Worm (Caenorhabditis elegans) whole organism, L4/young adult: ENCODE data around the gene nhr-202.

Experiments used
- W03F9.2 ChIP-seq: fragments of 150-350 bp; optimal IDR thresholded peaks from 2 replicates; lab custom pipeline; 2014; ENCODE audit warnings: missing biosample characterization, missing genetic modification characterization
- dao-5 ChIP-seq: sonication (generic microtip); optimal IDR thresholded peaks from 2 replicates; lab custom pipeline; 2016; ENCODE audit warnings: missing genotype, missing genetic modification characterization, moderate library complexity, missing compliant biosample characterization
- him-1 ChIP-seq: sonication (generic microtip); optimal IDR thresholded peaks from 2 replicates; lab custom pipeline; 2016; ENCODE audit warnings: missing genotype, missing genetic modification reagents, missing genetic modification characterization, missing compliant biosample characterization

nhr-202 gene

ce11 chrV:462263-462662 is at the start of gene nhr-202:
Gene nhr-202 (plus strand): TSS chrV:462588.
- TF ChIP-seq W03F9.2 (tag; lab: Kevin White, UChicago) = no peak
- no peak for TF ChIP-seq him-1 (tag; lab: Kevin White, UChicago)
- TF ChIP-seq dao-5 (tag; lab: Kevin White, UChicago) = no peak

DNA sequence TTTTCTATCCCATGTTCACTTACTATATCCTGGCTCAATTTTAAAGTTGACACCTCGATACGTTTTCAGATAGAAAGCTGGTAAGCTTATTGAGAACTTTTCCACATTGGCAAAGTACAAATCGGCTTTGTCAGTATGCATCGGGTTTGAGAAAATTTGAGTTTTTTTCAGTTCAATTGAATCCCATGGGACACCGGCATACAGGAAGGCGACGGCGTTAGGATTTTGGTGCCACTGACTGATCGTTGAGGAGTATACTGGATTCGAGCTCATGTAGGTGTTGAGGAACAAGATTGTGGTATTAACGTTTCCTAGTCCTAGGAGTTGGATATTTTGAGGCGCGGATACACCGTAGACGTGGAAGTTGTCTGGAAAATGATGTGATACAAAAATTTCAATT is 49.6 kb upstream of the nhr-202 start:
- TF ChIP-seq him-1 (tag; lab: Kevin White, UChicago) (no peak), W03F9.2 (tag; lab: Kevin White, UChicago) (no peak)

DNA sequence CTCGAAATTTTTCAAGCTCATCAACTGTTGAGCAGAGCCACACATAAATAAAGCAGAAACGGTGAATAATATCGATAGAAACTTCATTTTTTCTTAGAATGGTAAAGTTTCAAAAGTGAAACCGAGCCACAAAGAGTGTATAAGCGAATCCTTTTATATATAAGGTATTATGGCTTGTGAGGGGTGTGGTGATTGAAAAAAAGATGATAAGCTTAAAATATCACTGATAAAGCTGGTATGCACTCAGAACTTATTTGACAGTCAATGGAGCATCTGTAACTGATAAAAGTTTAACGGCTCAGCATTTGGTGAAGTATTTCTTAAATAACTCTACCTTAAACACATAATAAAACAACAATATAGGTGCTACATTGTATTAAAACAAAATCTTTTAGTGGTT is 47.8 kb upstream of the nhr-202 start, which contains the start of gene dod-19:
TSS of gene dod-19 (minus strand) at position 130 of the 400 bp plus-strand sequence.
- TF ChIP-seq W03F9.2 (tag; lab: Kevin White, UChicago) (no peak), him-1 (tag; lab: Kevin White, UChicago) (no peak), dao-5 (tag; lab: Kevin White, UChicago) (no peak)

- TF ChIP-seq dao-5 (tag; lab: Kevin White, UChicago) (no peak), him-1 (tag; lab: Kevin White, UChicago) (no peak), W03F9.2 (tag; lab: Kevin White, UChicago) (no peak)
Measured at ce11 chrV:415072-415471, 47.3 kb upstream of the nhr-202 start.

DNA sequence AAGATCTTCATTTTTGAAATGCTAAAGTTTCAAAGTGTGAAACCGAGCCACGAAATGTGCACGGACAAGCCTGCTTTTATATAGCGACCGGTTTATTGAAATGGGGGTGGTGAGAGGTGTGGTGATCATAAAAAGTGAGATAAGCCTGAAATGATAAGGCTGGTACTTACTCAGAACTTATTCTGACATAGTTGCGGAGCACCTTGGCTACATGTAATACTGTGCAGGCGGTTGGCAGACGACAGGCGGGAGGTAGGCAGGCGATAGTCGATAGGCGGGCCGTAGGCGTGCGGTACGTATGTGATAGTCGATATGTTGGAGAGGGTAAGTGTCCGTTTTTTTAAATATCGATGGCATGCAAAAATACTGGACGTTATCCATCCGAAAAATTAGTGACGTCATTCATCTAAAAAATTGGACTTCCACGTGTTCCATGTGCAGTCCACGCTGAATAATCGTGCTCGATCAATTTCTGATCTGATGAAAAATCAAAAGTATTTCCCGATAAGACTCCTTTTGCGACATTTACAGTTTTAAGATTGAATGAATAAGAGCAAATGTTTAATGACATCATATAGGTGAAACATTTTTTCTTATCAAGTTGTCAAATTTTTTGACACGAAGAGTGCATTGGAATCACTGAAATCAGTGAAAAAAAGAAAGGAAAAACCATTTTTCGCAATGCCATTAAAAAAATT is 44.6 kb upstream of the nhr-202 start, which contains the start of gene irg-8:
TSS of gene irg-8 (minus strand) at position 51 of the 698 bp plus-strand sequence.
- no peak for TF ChIP-seq dao-5 (tag; lab: Kevin White, UChicago)
- TF ChIP-seq W03F9.2 (tag; lab: Kevin White, UChicago) = no peak
- no peak for TF ChIP-seq him-1 (tag; lab: Kevin White, UChicago)

- TF ChIP-seq dao-5 (tag; lab: Kevin White, UChicago) (no peak), him-1 (tag; lab: Kevin White, UChicago) (no peak), W03F9.2 (tag; lab: Kevin White, UChicago) (no peak)
Measured at ce11 chrV:418432-418831, 44.0 kb upstream of the nhr-202 start, which contains the start of gene Y39D8A.1. Gene Y39D8A.1 (plus strand): TSS chrV:418732.

DNA sequence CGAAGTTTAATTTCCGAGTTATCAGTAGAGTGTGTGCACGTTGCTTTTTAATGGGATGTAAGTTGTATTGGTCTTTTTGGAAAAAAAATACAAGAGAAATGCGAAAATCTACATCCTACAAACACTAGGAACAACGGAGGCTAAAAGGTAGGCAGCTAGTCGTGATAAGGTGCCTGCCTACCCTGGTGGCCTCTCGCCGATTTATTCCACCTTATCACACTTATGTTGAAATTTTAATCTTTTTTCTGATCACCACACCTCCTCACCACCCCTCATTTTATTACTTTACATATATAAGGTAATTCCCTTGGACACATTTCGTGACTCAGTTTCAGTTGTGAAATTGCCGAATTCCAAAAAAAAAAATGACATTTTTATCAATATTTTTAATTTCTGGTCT is 40.3 kb upstream of the nhr-202 start, which contains the start of gene dod-20:
TSS of gene dod-20 (plus strand) at position 301 of the 400 bp plus-strand sequence.
- TF ChIP-seq W03F9.2 (tag; lab: Kevin White, UChicago) (no peak), dao-5 (tag; lab: Kevin White, UChicago) (no peak), him-1 (tag; lab: Kevin White, UChicago) (no peak)

DNA sequence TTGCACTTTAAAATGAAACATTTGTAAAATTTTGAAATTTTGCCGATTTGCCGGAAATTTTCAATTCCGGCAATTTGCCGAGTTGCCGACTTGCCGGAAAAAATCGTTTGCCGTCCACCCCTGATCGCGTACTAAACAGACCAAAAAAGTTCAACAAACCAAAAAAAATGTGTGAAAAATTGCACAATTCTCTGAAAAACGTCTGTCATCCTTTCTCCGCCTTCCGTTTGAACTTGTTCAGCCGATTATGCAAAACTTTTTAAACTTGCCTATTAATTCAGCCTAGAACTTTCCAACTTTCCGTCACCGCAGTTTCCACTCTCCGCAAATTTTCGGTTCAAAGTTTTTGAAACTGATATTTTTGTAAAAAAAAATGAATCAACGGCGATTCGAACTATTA is 38.2 kb upstream of the nhr-202 start, which contains the start of gene B0554.5:
TSS of gene B0554.5 (plus strand) at position 301 of the 400 bp plus-strand sequence.
- TF ChIP-seq him-1 (tag; lab: Kevin White, UChicago) = no peak
- TF ChIP-seq W03F9.2 (tag; lab: Kevin White, UChicago) = no peak
- TF ChIP-seq dao-5 (tag; lab: Kevin White, UChicago) = no peak

DNA sequence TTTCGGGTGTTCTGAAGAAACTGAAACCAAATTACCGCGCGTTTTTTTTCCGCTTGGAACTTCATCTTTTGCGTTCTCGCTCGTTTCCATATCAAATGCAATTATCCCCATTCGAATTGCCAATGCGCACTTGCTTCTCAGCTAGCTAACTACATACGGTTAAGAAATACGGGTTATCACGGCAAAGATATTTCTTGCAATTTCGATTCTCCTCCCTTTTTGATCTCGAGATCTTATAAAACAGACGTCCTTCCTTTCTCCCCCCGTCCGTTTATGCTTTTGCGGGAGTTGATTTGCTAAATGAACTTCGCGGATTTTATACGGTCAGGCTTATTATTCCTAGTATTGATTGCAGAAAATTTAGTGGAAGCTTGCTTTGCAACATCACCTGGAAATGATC is 33.5 kb upstream of the nhr-202 start, which contains the start of gene B0554.4:
TSS of gene B0554.4 (plus strand) at position 301 of the 400 bp plus-strand sequence.
- TF ChIP-seq dao-5 (tag; lab: Kevin White, UChicago) (no peak), W03F9.2 (tag; lab: Kevin White, UChicago) (no peak), him-1 (tag; lab: Kevin White, UChicago) (no peak)

DNA sequence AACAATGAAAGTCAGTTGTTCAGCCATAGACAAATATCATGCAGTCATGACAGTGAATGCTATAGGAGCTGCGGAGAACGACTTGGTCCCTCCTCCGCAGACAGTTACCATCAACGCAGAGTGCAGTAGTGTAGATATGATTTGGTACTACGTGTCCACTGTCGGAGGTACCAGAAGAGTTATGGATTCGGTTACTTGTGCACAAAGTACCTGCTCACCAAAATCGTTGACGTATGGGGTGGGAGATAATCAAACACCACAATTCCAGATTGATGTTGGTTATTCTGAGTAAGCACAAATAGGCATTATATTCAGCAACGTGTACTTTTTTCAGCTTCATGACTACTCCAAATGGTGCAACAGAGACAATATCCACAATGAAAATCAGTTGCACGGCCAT is 29.4 kb upstream of the nhr-202 start:
- TF ChIP-seq him-1 (tag; lab: Kevin White, UChicago) = no peak
- TF ChIP-seq dao-5 (tag; lab: Kevin White, UChicago) = no peak
- no peak for TF ChIP-seq W03F9.2 (tag; lab: Kevin White, UChicago)

DNA sequence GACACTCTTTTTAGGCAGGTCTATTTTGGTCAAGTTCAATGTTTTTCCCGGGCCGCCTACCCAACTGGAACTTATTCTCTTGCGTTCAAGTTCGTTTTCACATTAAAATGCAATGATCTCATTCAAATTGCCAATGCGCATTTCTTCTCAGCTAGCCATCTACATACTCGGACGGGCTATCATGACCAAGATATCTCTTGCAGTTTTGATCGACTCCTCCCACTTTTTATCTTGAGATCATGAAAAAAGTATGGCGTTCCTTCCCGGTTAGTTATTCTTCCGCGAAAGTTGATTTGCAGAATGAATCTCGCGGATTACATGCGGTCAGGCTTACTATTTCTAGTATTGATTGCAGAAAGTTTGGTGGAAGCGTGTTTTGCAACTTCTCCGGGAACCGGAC is 28.5 kb upstream of the nhr-202 start, which contains the start of gene B0554.2:
TSS of gene B0554.2 (plus strand) at position 301 of the 400 bp plus-strand sequence.
- TF ChIP-seq W03F9.2 (tag; lab: Kevin White, UChicago) = no peak
- TF ChIP-seq him-1 (tag; lab: Kevin White, UChicago) = no peak
- TF ChIP-seq dao-5 (tag; lab: Kevin White, UChicago) = no peak

ce11 chrV:438094-438493 is 24.3 kb upstream of the nhr-202 start, which contains the start of gene B0554.1:
Gene B0554.1 (plus strand): TSS chrV:438394.
- TF ChIP-seq dao-5 (tag; lab: Kevin White, UChicago) (no peak), W03F9.2 (tag; lab: Kevin White, UChicago) (no peak), him-1 (tag; lab: Kevin White, UChicago) (no peak)

- TF ChIP-seq dao-5 (tag; lab: Kevin White, UChicago) (no peak), him-1 (tag; lab: Kevin White, UChicago) (no peak), W03F9.2 (tag; lab: Kevin White, UChicago) (no peak)
Measured at ce11 chrV:439183-439749, 23.1 kb upstream of the nhr-202 start.
